Fruit fly (Drosophila melanogaster): ENCODE measurements around the gene CG2126.

DNA sequence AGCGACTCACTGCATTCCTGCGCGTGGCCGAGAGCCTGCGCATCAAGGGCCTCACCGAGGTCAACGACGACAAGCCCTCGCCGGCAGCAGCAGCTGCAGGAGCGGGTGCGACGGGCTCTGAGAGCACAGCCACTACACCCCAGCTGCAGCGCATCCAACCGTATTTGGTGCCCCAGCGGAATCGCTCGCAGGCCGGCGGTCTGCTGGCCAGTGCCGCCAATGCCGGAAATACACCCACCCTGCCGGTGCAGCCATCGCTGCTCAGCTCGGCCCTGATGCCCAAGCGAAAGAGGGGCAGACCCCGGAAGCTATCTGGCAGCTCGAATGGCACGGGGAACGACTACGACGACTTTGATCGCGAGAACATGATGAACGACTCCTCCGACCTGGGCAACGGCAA lies 48.7 kb downstream of the CG2126 start:
- TF ChIP-seq EcR (GFP tag; optimal IDR thresholded peaks at IDR 0.05) (no peak), Dll (optimal IDR thresholded peaks at IDR 0.05) (no peak), psq (optimal IDR thresholded peaks at IDR 0.05) (no peak), pan (optimal IDR thresholded peaks at IDR 0.05) (no peak)
